Worm (Caenorhabditis elegans): Measurements from ENCODE around the gene nkat-3.

ce11 chrX:15469957-15470548 is 28.5 kb downstream of the nkat-3 start:
- no peak for TF ChIP-seq ref-1 (GFP tag; conservative IDR thresholded peaks at IDR 0.05)
- no peak for TF ChIP-seq T22C8.4 (GFP tag; IDR thresholded peaks at IDR 0.05)
- TF ChIP-seq klf-2 (GFP tag; conservative IDR thresholded peaks at IDR 0.05) = no peak
- no peak for TF ChIP-seq ztf-23 (GFP tag; IDR thresholded peaks at IDR 0.05)
- TF ChIP-seq flt-1 (GFP tag; IDR thresholded peaks at IDR 0.05) = no peak
- TF ChIP-seq ztf-29 (GFP tag; IDR thresholded peaks at IDR 0.05) = no peak
- TF ChIP-seq cog-1 (tag; optimal IDR thresholded peaks at IDR 0.05) = no peak

Measured in whole organism, midembryonic.